Fruit fly (Drosophila melanogaster): Measurements from ENCODE around the gene haf.

DNA sequence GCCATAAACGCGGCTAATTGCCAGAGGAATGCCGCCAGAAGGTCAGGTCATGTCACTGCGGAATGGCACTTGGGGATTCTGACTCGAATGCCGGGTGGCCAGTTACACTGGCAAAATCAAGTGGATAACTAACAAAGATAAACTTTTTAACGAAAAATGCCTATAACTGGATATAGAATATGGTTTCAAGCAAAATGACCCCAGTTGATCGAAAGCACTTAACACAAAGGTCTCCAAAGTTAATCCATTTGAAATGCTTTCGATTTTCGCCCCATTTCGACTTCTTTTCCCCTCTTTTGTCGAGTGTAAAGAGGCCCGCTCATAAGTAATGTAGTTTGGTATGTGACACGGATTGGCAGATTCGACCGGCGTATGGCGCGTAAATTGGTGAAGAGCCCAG, 13.7 kb downstream of the haf start:
- TF ChIP-seq CG8478 (optimal IDR thresholded peaks at IDR 0.05) (no peak), CTCF (optimal IDR thresholded peaks at IDR 0.05) (no peak)

All from S2 (cell line).